Worm (Caenorhabditis elegans) whole organism, L2 larva: ENCODE results near the gene rmd-3.

Experiments used
- Y55F3AM.14 ChIP-seq: fragments of 200-800 bp; sonication (Bioruptor generic); optimal IDR thresholded peaks from 2 replicates; lab custom pipeline; 2018; ENCODE audit warnings: mild to moderate bottlenecking, missing genetic modification characterization, missing compliant biosample characterization
- ama-1 ChIP-seq: fragments of 150-350 bp; optimal IDR thresholded peaks from 2 replicates; lab custom pipeline; 2018; ENCODE audit warnings: inconsistent platforms
- elt-3 ChIP-seq: sonication (generic microtip); optimal IDR thresholded peaks from 2 replicates; lab custom pipeline; 2017; ENCODE audit warnings: missing biosample characterization, missing genetic modification characterization
- lin-13 ChIP-seq: fragments of 150-350 bp; optimal IDR thresholded peaks from 2 replicates; lab custom pipeline; 2014; ENCODE audit warnings: missing biosample characterization, missing genetic modification reagents, missing genetic modification characterization
- nhr-12 ChIP-seq: fragments of 150-350 bp; optimal IDR thresholded peaks from 2 replicates; lab custom pipeline; 2014; ENCODE audit warnings: missing biosample characterization, missing genetic modification characterization
- nhr-21 ChIP-seq: fragments of 150-350 bp; optimal IDR thresholded peaks from 2 replicates; lab custom pipeline; 2014; ENCODE audit warnings: missing biosample characterization, missing genetic modification characterization
- nhr-237 ChIP-seq: fragments of 150-350 bp; optimal IDR thresholded peaks from 2 replicates; lab custom pipeline; 2014; ENCODE audit warnings: missing biosample characterization, missing genetic modification characterization
- nhr-77 ChIP-seq: fragments of 150-350 bp; optimal IDR thresholded peaks from 2 replicates; lab custom pipeline; 2014; ENCODE audit warnings: missing biosample characterization, missing genetic modification characterization
- skn-1 ChIP-seq: sonication (generic microtip); optimal IDR thresholded peaks from 2 replicates; lab custom pipeline; 2017; ENCODE audit warnings: missing biosample characterization, missing genetic modification characterization
- unc-39 ChIP-seq: fragments of 150-350 bp; optimal IDR thresholded peaks from 2 replicates; lab custom pipeline; 2014; ENCODE audit warnings: missing biosample characterization, missing genetic modification characterization
- unc-55 ChIP-seq: fragments of 150-350 bp; sonication (generic microtip); optimal IDR thresholded peaks from 3 replicates; lab custom pipeline; 2014; ENCODE audit warnings: missing biosample characterization, missing genetic modification reagents, missing genetic modification characterization
- zag-1 ChIP-seq: fragments of 150-350 bp; optimal IDR thresholded peaks from 2 replicates; lab custom pipeline; 2014; ENCODE audit warnings: missing biosample characterization, missing genetic modification characterization

DNA sequence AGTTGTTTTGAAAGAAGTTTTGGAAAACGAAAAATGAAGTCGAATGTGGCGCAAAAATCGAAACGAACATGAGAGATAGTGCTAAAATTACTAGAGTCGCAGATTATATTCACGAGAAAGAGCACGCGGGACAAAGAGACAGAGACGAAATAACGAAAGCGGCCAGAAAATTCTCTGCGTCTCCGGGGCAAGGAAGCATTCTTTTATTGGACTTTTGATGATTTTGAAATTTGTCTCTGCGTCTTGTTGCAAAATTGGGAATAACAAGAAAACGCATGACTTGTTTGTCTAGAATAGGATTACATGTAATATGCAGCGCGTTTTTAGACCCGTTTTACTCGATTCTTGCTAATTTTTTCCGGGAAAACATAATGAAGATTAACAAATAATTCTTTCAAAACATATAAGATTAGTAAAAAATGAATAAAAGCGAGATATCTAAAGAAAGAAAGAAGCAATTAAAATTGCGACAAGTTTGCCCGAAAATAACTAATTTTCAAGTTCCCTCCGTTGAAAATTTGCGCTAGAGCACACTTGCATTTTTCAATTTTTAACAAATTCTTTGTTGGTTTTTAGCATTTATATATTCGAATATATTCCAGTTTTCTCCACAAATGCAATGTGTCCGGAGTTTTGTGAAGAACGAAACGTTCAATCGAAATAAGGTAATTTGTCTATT lies 8.6 kb upstream of the rmd-3 start, which contains the start of the genes B0491.6 and pigm-1:
- TF ChIP-seq lin-13 (GFP tag; lab: Kevin White, UChicago) (peak; percentile 39), nhr-21 (peak; percentile 79), unc-39 (tag; lab: Kevin White, UChicago) (no peak), nhr-77 (no peak), zag-1 (tag; lab: Kevin White, UChicago) (peak; percentile 34), ama-1 (lab: Kevin White, UChicago) (no peak), nhr-237 (tag; lab: Kevin White, UChicago) (no peak), unc-55 (peak; percentile 63), Y55F3AM.14 (GFP tag; lab: Kevin White, UChicago) (no peak), skn-1 (tag; lab: Kevin White, UChicago) (peak; percentile 73), elt-3 (tag; lab: Kevin White, UChicago) (no peak), nhr-12 (tag; lab: Kevin White, UChicago) (no peak)
